Fruit fly (Drosophila melanogaster) whole organism, embryonic: ENCODE measurements around the gene CG43796.
A peak's percentile ranks its signal among the peaks of the same experiment; 100 is the strongest.

ENCODE experiments used
- CG10267 ChIP-seq: fragments of 200-800 bp; sonication (Bioruptor generic); optimal IDR thresholded peaks from 2 replicates; lab custom pipeline; 2018; ENCODE audit warnings: missing biosample characterization, mild to moderate bottlenecking, missing genetic modification characterization, moderate library complexity
- CG11723 ChIP-seq: fragments of 200-800 bp; sonication (Bioruptor generic); optimal IDR thresholded peaks from 2 replicates; lab custom pipeline; 2017; ENCODE audit warnings: missing biosample characterization, mild to moderate bottlenecking, missing genetic modification characterization
- CG12071 ChIP-seq: fragments of 200-800 bp; sonication (Bioruptor generic); optimal IDR thresholded peaks from 3 replicates; lab custom pipeline; 2018; ENCODE audit warnings: missing biosample characterization, mild to moderate bottlenecking, missing genetic modification characterization
- CG1233 ChIP-seq: fragments of 200-800 bp; sonication (Bioruptor generic); optimal IDR thresholded peaks from 4 replicates; lab custom pipeline; 2018; ENCODE audit warnings: missing biosample characterization, mild to moderate bottlenecking, missing genetic modification characterization
- CG12942 ChIP-seq: fragments of 200-800 bp; sonication (Bioruptor generic); optimal IDR thresholded peaks from 3 replicates; lab custom pipeline; 2016; ENCODE audit warnings: missing biosample characterization, missing genetic modification characterization
- CG13287 ChIP-seq: fragments of 200-800 bp; sonication (Bioruptor generic); IDR thresholded peaks from 2 replicates; pipeline ENCODE4 v1.3.6; 2022; ENCODE audit warnings: missing biosample characterization, missing genetic modification characterization; ENCODE audit not compliant: partially characterized antibody
- CG14441 ChIP-seq: fragments of 200-800 bp; sonication (Bioruptor generic); IDR thresholded peaks from 2 replicates; pipeline ENCODE4 v1.3.6; 2022; ENCODE audit warnings: missing biosample characterization, missing genetic modification characterization
- CG15073 ChIP-seq: fragments of 200-800 bp; sonication (Bioruptor generic); optimal IDR thresholded peaks from 2 replicates; lab custom pipeline; 2016; ENCODE audit warnings: missing biosample characterization, missing genetic modification characterization
- CG15269 ChIP-seq: fragments of 200-800 bp; sonication (Bioruptor generic); optimal IDR thresholded peaks from 2 replicates; lab custom pipeline; 2018; ENCODE audit warnings: missing biosample characterization, mild to moderate bottlenecking, missing genetic modification characterization, moderate library complexity
- CG17802 ChIP-seq: fragments of 200-800 bp; sonication (Bioruptor generic); optimal IDR thresholded peaks from 2 replicates; lab custom pipeline; 2018; ENCODE audit warnings: missing biosample characterization, mild to moderate bottlenecking, missing genetic modification characterization, moderate library complexity
- CG17912 ChIP-seq: fragments of 200-800 bp; sonication (Bioruptor generic); optimal IDR thresholded peaks from 2 replicates; lab custom pipeline; 2018; ENCODE audit warnings: missing biosample characterization, mild to moderate bottlenecking, missing genetic modification characterization
- CG30431 ChIP-seq: fragments of 200-800 bp; sonication (Bioruptor generic); optimal IDR thresholded peaks from 2 replicates; lab custom pipeline; 2017; ENCODE audit warnings: missing biosample characterization, missing genetic modification characterization
- CG4424 ChIP-seq: fragments of 200-800 bp; sonication (Bioruptor generic); optimal IDR thresholded peaks from 3 replicates; lab custom pipeline; 2016; ENCODE audit warnings: missing biosample characterization, missing genetic modification characterization
- CG4820 ChIP-seq: fragments of 200-800 bp; sonication (Bioruptor generic); optimal IDR thresholded peaks from 3 replicates; lab custom pipeline; 2016; ENCODE audit warnings: missing biosample characterization, missing genetic modification characterization
- CG7786 ChIP-seq: fragments of 200-800 bp; sonication (Bioruptor generic); optimal IDR thresholded peaks from 2 replicates; lab custom pipeline; 2016; ENCODE audit warnings: missing biosample characterization, missing genetic modification characterization
- CG7987 ChIP-seq: fragments of 200-800 bp; sonication (Bioruptor generic); optimal IDR thresholded peaks from 2 replicates; lab custom pipeline; 2018; ENCODE audit warnings: missing biosample characterization, mild to moderate bottlenecking, missing genetic modification characterization, moderate library complexity
- CG8924 ChIP-seq: fragments of 200-800 bp; optimal IDR thresholded peaks from 3 replicates; lab custom pipeline; 2019; ENCODE audit warnings: missing biosample characterization, mild to moderate bottlenecking, missing genetic modification characterization, moderate library complexity
- CG8944 ChIP-seq: fragments of 200-800 bp; sonication (Bioruptor generic); optimal IDR thresholded peaks from 3 replicates; lab custom pipeline; 2016; ENCODE audit warnings: missing biosample characterization, missing genetic modification characterization
- CG9437 ChIP-seq: fragments of 200-800 bp; sonication (Bioruptor generic); optimal IDR thresholded peaks from 2 replicates; lab custom pipeline; 2018; ENCODE audit warnings: missing biosample characterization, mild to moderate bottlenecking, missing genetic modification characterization
- Dfd ChIP-seq, 2 experiments: fragments of >200 bp; optimal IDR thresholded peaks; 2 replicates each; lab custom pipeline; 2017; ENCODE audit warnings: missing biosample characterization in 2 of 2, missing genetic modification characterization in 2 of 2
- Doc2 ChIP-seq: fragments of 200-800 bp; sonication (Bioruptor generic); IDR thresholded peaks from 2 replicates; pipeline ENCODE4 v1.3.6; 2022; ENCODE audit warnings: missing biosample characterization, missing genetic modification characterization
- Dref ChIP-seq: fragments of 200-800 bp; sonication (Bioruptor generic); IDR thresholded peaks from 2 replicates; pipeline ENCODE4 v1.3.6; 2022; ENCODE audit warnings: missing biosample characterization, missing genetic modification characterization
- Drgx ChIP-seq: fragments of 200-800 bp; sonication (Bioruptor generic); IDR thresholded peaks from 2 replicates; pipeline ENCODE4 v1.3.6; 2022; ENCODE audit warnings: missing biosample characterization, missing genetic modification characterization
- Fer1 ChIP-seq: fragments of 200-800 bp; sonication (Bioruptor generic); optimal IDR thresholded peaks from 2 replicates; lab custom pipeline; 2017; ENCODE audit warnings: missing biosample characterization, mild to moderate bottlenecking, missing genetic modification characterization
- H2.0 ChIP-seq: fragments of 200-800 bp; sonication (Bioruptor generic); IDR thresholded peaks from 2 replicates; pipeline ENCODE4 v1.3.6; 2022; ENCODE audit warnings: missing biosample characterization, missing genetic modification characterization
- Kr ChIP-seq: fragments of 200-800 bp; sonication (Bioruptor generic); optimal IDR thresholded peaks from 2 replicates; lab custom pipeline; 2017; ENCODE audit warnings: missing biosample characterization, mild to moderate bottlenecking, missing genetic modification characterization
- Nf-YB ChIP-seq: fragments of 200-800 bp; sonication (Bioruptor generic); optimal IDR thresholded peaks from 3 replicates; lab custom pipeline; 2019; ENCODE audit warnings: missing biosample characterization, mild to moderate bottlenecking, missing genetic modification characterization, moderate library complexity
- Sin3A ChIP-seq: fragments of >200 bp; optimal IDR thresholded peaks from 2 replicates; lab custom pipeline; 2018
- Xbp1 ChIP-seq: fragments of 200-800 bp; sonication (Bioruptor generic); optimal IDR thresholded peaks from 3 replicates; lab custom pipeline; 2016; ENCODE audit warnings: missing biosample characterization, mild to moderate bottlenecking, missing genetic modification characterization
- YL-1 ChIP-seq: fragments of 200-800 bp; sonication (Bioruptor generic); optimal IDR thresholded peaks from 3 replicates; lab custom pipeline; 2017; ENCODE audit warnings: missing biosample characterization, mild to moderate bottlenecking, missing genetic modification characterization
- ab ChIP-seq: fragments of 200-800 bp; sonication (Bioruptor generic); optimal IDR thresholded peaks from 2 replicates; lab custom pipeline; 2016; ENCODE audit warnings: missing biosample characterization, missing genetic modification characterization
- abd-A ChIP-seq: fragments of 200-800 bp; sonication (Bioruptor generic); optimal IDR thresholded peaks from 3 replicates; lab custom pipeline; 2019; ENCODE audit warnings: missing biosample characterization, mild to moderate bottlenecking, missing genetic modification characterization, moderate library complexity
- caup ChIP-seq: fragments of 200-800 bp; sonication (Bioruptor generic); optimal IDR thresholded peaks from 3 replicates; lab custom pipeline; 2017; ENCODE audit warnings: missing biosample characterization, mild to moderate bottlenecking, missing genetic modification characterization, moderate library complexity; ENCODE audit not compliant: severe bottlenecking
- dimm ChIP-seq: fragments of 200-800 bp; sonication (Bioruptor generic); IDR thresholded peaks from 2 replicates; pipeline ENCODE4 v1.3.6; 2022; ENCODE audit warnings: missing biosample characterization, missing genetic modification characterization
- dmrt99B ChIP-seq: fragments of 200-800 bp; sonication (Bioruptor generic); optimal IDR thresholded peaks from 2 replicates; lab custom pipeline; 2018; ENCODE audit warnings: missing biosample characterization, mild to moderate bottlenecking, missing genetic modification characterization, moderate library complexity
- ham ChIP-seq: fragments of 200-800 bp; sonication (Bioruptor generic); IDR thresholded peaks from 2 replicates; pipeline ENCODE4 v1.3.6; 2022; ENCODE audit warnings: missing biosample characterization, missing genetic modification characterization
- her ChIP-seq: fragments of 200-800 bp; sonication (Bioruptor generic); optimal IDR thresholded peaks from 2 replicates; lab custom pipeline; 2016; ENCODE audit warnings: missing biosample characterization, missing genetic modification characterization
- hkb ChIP-seq, 2 experiments: fragments of 200-800 bp in 1 of 2; fragments of >200 bp in 1 of 2; sonication (Bioruptor generic) in 1 of 2; IDR thresholded peaks in 1 of 2; optimal IDR thresholded peaks in 1 of 2; 2 replicates each; pipeline versions ENCODE4 v1.3.6 to Lab custom; 2017 to 2022; ENCODE audit warnings: missing biosample characterization in 1 of 2, missing genetic modification characterization in 1 of 2
- kni ChIP-seq: fragments of 200-800 bp; sonication (Bioruptor generic); optimal IDR thresholded peaks from 3 replicates; lab custom pipeline; 2017; ENCODE audit warnings: mild to moderate bottlenecking, missing biosample characterization, missing genetic modification reagents, missing genetic modification characterization
- lilli ChIP-seq: fragments of 200-800 bp; sonication (Bioruptor generic); optimal IDR thresholded peaks from 3 replicates; lab custom pipeline; 2016; ENCODE audit warnings: missing biosample characterization, missing genetic modification characterization
- lmd ChIP-seq: fragments of 200-800 bp; sonication (Bioruptor generic); IDR thresholded peaks from 2 replicates; pipeline ENCODE4 v1.3.6; 2022; ENCODE audit warnings: missing biosample characterization, missing genetic modification characterization
- nau ChIP-seq: fragments of 200-800 bp; sonication (Bioruptor generic); optimal IDR thresholded peaks from 3 replicates; lab custom pipeline; 2017; ENCODE audit warnings: missing biosample characterization, mild to moderate bottlenecking, missing genetic modification characterization, missing genetic modification reagents
- nerfin-1 ChIP-seq: fragments of 200-800 bp; sonication (Bioruptor generic); optimal IDR thresholded peaks from 3 replicates; lab custom pipeline; 2019; ENCODE audit warnings: missing biosample characterization, mild to moderate bottlenecking, missing genetic modification characterization, moderate library complexity
- nmo ChIP-seq: fragments of 200-800 bp; sonication (Bioruptor generic); optimal IDR thresholded peaks from 2 replicates; lab custom pipeline; 2018; ENCODE audit warnings: missing biosample characterization, mild to moderate bottlenecking, missing genetic modification characterization, moderate library complexity
- pan ChIP-seq, 4 experiments: fragments of >200 bp in 3 of 4; fragments of 200-800 bp in 1 of 4; sonication (Bioruptor generic) in 1 of 4; optimal IDR thresholded peaks in 3 of 4; IDR thresholded peaks in 1 of 4; 2 replicates each; pipeline versions ENCODE4 v1.3.6 to Lab custom; 2017 to 2022; ENCODE audit warnings: missing biosample characterization in 2 of 4, missing genetic modification characterization in 2 of 4, mixed read lengths in 1 of 4
- pb ChIP-seq: fragments of 200-800 bp; sonication (Bioruptor generic); optimal IDR thresholded peaks from 3 replicates; lab custom pipeline; 2016; ENCODE audit warnings: missing biosample characterization, missing genetic modification characterization
- sim ChIP-seq: fragments of 200-800 bp; sonication (Bioruptor generic); IDR thresholded peaks from 2 replicates; pipeline ENCODE4 v1.3.6; 2022; ENCODE audit warnings: missing biosample characterization, missing genetic modification characterization
- sob ChIP-seq: fragments of 200-800 bp; sonication (Bioruptor generic); IDR thresholded peaks from 2 replicates; pipeline ENCODE4 v1.3.6; 2022; ENCODE audit warnings: missing biosample characterization, missing genetic modification characterization
- trh ChIP-seq: fragments of 200-800 bp; sonication (Bioruptor generic); optimal IDR thresholded peaks from 2 replicates; lab custom pipeline; 2016; ENCODE audit warnings: missing biosample characterization, missing genetic modification characterization
- vfl ChIP-seq: fragments of 200-800 bp; sonication (Bioruptor generic); optimal IDR thresholded peaks from 2 replicates; lab custom pipeline; 2016; ENCODE audit warnings: missing biosample characterization, missing genetic modification characterization
- vnd ChIP-seq: fragments of 200-800 bp; sonication (Bioruptor generic); IDR thresholded peaks from 3 replicates; pipeline ENCODE4 v1.3.6; 2022; ENCODE audit warnings: missing biosample characterization, missing genetic modification characterization; ENCODE audit not compliant: partially characterized antibody

Gene CG43796

DNA sequence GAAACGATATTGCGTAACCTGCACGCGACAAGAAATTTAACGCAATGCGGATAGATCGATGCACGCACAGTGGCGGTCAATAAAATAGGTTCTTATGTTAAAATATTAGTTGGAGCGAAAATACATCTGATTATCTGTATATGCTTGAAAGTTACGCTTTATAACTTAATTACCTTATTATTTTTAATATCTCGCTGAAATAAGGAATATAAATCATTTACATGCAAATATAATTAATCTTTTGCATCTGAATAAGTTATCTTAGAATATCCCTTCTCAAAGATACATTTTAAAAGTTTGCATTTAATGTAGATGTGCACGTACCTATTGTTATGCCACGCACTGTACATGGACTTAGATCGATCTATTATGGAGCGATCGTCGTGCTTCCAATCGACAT lies 10.5 kb upstream of the CG43796 start (continued):
- peak; percentile 74 for TF ChIP-seq nmo (GFP tag; lab: Kevin White, UChicago)
- TF ChIP-seq CG12942: no peak
- peak; percentile 17 for TF ChIP-seq Xbp1 (GFP tag; lab: Kevin White, UChicago)
- TF ChIP-seq CG10267 (tag; lab: Kevin White, UChicago): peak; percentile 41
- no peak for TF ChIP-seq CG15073 (GFP tag; lab: Kevin White, UChicago)
- TF ChIP-seq CG11723 (GFP tag; lab: Kevin White, UChicago): no peak
- TF ChIP-seq vfl (GFP tag; lab: Kevin White, UChicago): no peak
- TF ChIP-seq lmd (GFP tag; lab: Robert Waterston, UW): no peak
- TF ChIP-seq Sin3A: no peak
- no peak for TF ChIP-seq CG15269 (tag; lab: Kevin White, UChicago)
- no peak for TF ChIP-seq nerfin-1
- no peak for TF ChIP-seq CG13287
- TF ChIP-seq abd-A (tag; lab: Kevin White, UChicago): no peak
- TF ChIP-seq CG4820: peak; percentile 50
- TF ChIP-seq CG9437 (GFP tag; lab: Kevin White, UChicago): peak; percentile 9
- TF ChIP-seq CG4424 (GFP tag; lab: Kevin White, UChicago): peak; percentile 44
- TF ChIP-seq lilli (GFP tag; lab: Kevin White, UChicago): no peak
- TF ChIP-seq CG17802 (tag; lab: Kevin White, UChicago): no peak
- no peak for TF ChIP-seq sob (GFP tag; lab: Robert Waterston, UW)
- TF ChIP-seq dmrt99B (tag; lab: Kevin White, UChicago): peak; percentile 44
- TF ChIP-seq sim (GFP tag; lab: Robert Waterston, UW): no peak
- no peak for TF ChIP-seq Doc2 (GFP tag; lab: Robert Waterston, UW)
- no peak for TF ChIP-seq CG17912 (GFP tag; lab: Kevin White, UChicago)
- no peak for TF ChIP-seq Fer1 (GFP tag; lab: Kevin White, UChicago)
- no peak for TF ChIP-seq CG8944
- no peak for TF ChIP-seq pb (GFP tag; lab: Kevin White, UChicago)
- TF ChIP-seq Nf-YB (GFP tag; lab: Kevin White, UChicago): no peak
- no peak for TF ChIP-seq kni (GFP tag; lab: Kevin White, UChicago)
- TF ChIP-seq Dref (GFP tag; lab: Robert Waterston, UW): no peak
- TF ChIP-seq Kr (GFP tag; lab: Kevin White, UChicago): no peak
- no peak for TF ChIP-seq ab (GFP tag; lab: Kevin White, UChicago)
- peak; percentile 47; the same call in 1 of the 2 replicates for TF ChIP-seq Drgx (GFP tag; lab: Robert Waterston, UW)
- no peak for TF ChIP-seq nau
- TF ChIP-seq Dfd (GFP tag; optimal IDR thresholded peaks at IDR 0.05; lab: Kevin White, UChicago): no peak
- TF ChIP-seq ham (GFP tag; lab: Robert Waterston, UW): no peak
- TF ChIP-seq CG7987 (GFP tag; lab: Kevin White, UChicago): no peak
- no peak for TF ChIP-seq caup (GFP tag; lab: Kevin White, UChicago)
- TF ChIP-seq vnd (GFP tag; lab: Robert Waterston, UW): no peak
- no peak for TF ChIP-seq trh (GFP tag; lab: Kevin White, UChicago)
- no peak for TF ChIP-seq CG1233 (GFP tag; lab: Kevin White, UChicago)
- no peak for TF ChIP-seq H2.0
- TF ChIP-seq CG14441 (GFP tag; lab: Robert Waterston, UW): no peak
- no peak for TF ChIP-seq hkb (optimal IDR thresholded peaks at IDR 0.05; lab: Kevin White, UChicago)
- no peak for TF ChIP-seq hkb (GFP tag; IDR thresholded peaks at IDR 0.05; lab: Robert Waterston, UW)
- TF ChIP-seq CG30431 (GFP tag; lab: Kevin White, UChicago): no peak
- TF ChIP-seq pan (optimal IDR thresholded peaks at IDR 0.05; lab: Kevin White, UChicago): no peak
- peak in 1 of 2 experiments; percentile 34 for TF ChIP-seq pan (GFP tag; optimal IDR thresholded peaks at IDR 0.05 in 1 of 2, IDR thresholded peaks at IDR 0.05 in 1 of 2)
- peak; percentile 40 for TF ChIP-seq CG8924
- TF ChIP-seq CG12071 (GFP tag; lab: Kevin White, UChicago): no peak
- no peak for TF ChIP-seq YL-1 (GFP tag; lab: Kevin White, UChicago)
- no peak for TF ChIP-seq her (GFP tag; lab: Kevin White, UChicago)
- no peak for TF ChIP-seq CG7786 (GFP tag; lab: Kevin White, UChicago)
- no peak for TF ChIP-seq dimm (GFP tag; lab: Robert Waterston, UW)
